Worm (Caenorhabditis elegans): ENCODE data around the gene Y54F10BM.6.

ce11 chrIII:2240471-2240870, 22.6 kb upstream of the Y54F10BM.6 start, which contains the start of gene srz-56:
- TF ChIP-seq Y53G8AR.9 (GFP tag; conservative IDR thresholded peaks at IDR 0.05) (no peak), lir-1 (GFP tag; conservative IDR thresholded peaks at IDR 0.05) (no peak), ztf-22 (GFP tag; optimal IDR thresholded peaks at IDR 0.05) (no peak), F49E8.2 (tag; optimal IDR thresholded peaks at IDR 0.05; ENCODE audit: insufficient read depth) (no peak), nhr-120 (GFP tag; IDR thresholded peaks at IDR 0.05) (no peak), aptf-3 (GFP tag; IDR thresholded peaks at IDR 0.05) (no peak), ama-1 (optimal IDR thresholded peaks at IDR 0.05) (no peak), ama-1 (GFP tag; optimal IDR thresholded peaks at IDR 0.05) (no peak), lin-54 (GFP tag; optimal IDR thresholded peaks at IDR 0.05) (no peak), cebp-1 (GFP tag; IDR thresholded peaks at IDR 0.05) (no peak), cebp-1 (tag; optimal IDR thresholded peaks at IDR 0.05) (no peak), F10E7.11 (tag; optimal IDR thresholded peaks at IDR 0.05) (no peak), D2030.7 (GFP tag; IDR thresholded peaks at IDR 0.05) (no peak), let-526 (GFP tag; IDR thresholded peaks at IDR 0.05) (no peak)
